Fruit fly (Drosophila melanogaster) whole organism, embryonic: ENCODE results near the gene Nepl18.

Experiments
- Blimp-1 ChIP-seq: fragments of 200-800 bp; sonication (Bioruptor generic); optimal IDR thresholded peaks from 3 replicates; lab custom pipeline; 2018; ENCODE audit warnings: missing biosample characterization, missing genetic modification characterization, mild to moderate bottlenecking, moderate library complexity, missing genetic modification reagents
- CG12299 ChIP-seq: fragments of 200-800 bp; sonication (Bioruptor generic); optimal IDR thresholded peaks from 2 replicates; lab custom pipeline; 2018; ENCODE audit warnings: missing biosample characterization, mild to moderate bottlenecking, missing genetic modification characterization
- CG13287 ChIP-seq: fragments of 200-800 bp; sonication (Bioruptor generic); IDR thresholded peaks from 2 replicates; pipeline ENCODE4 v1.3.6; 2022; ENCODE audit warnings: missing biosample characterization, missing genetic modification characterization; ENCODE audit not compliant: partially characterized antibody
- CG17328 ChIP-seq: fragments of 200-800 bp; sonication (Bioruptor generic); IDR thresholded peaks from 2 replicates; pipeline ENCODE4 v1.3.6; 2022; ENCODE audit warnings: missing biosample characterization, missing genetic modification characterization
- CG17361 ChIP-seq: fragments of 200-800 bp; sonication (Bioruptor generic); IDR thresholded peaks from 3 replicates; pipeline ENCODE4 v1.3.6; 2022; ENCODE audit warnings: missing biosample characterization, missing genetic modification characterization
- CG7928 ChIP-seq: fragments of 200-800 bp; sonication (Bioruptor generic); optimal IDR thresholded peaks from 2 replicates; lab custom pipeline; 2017; ENCODE audit warnings: missing biosample characterization, mild to moderate bottlenecking, missing genetic modification characterization
- Oaz ChIP-seq: fragments of 200-800 bp; sonication (Bioruptor generic); IDR thresholded peaks from 2 replicates; pipeline ENCODE4 v1.3.6; 2022; ENCODE audit warnings: missing biosample characterization, missing genetic modification characterization
- Ssrp ChIP-seq: fragments of 200-800 bp; sonication (Bioruptor generic); optimal IDR thresholded peaks from 2 replicates; lab custom pipeline; 2018; ENCODE audit warnings: missing biosample characterization, mild to moderate bottlenecking, missing genetic modification characterization, moderate library complexity
- ac ChIP-seq: fragments of 200-800 bp; sonication (Bioruptor generic); optimal IDR thresholded peaks from 3 replicates; lab custom pipeline; 2017; ENCODE audit warnings: missing biosample characterization, mild to moderate bottlenecking, missing genetic modification characterization
- crp ChIP-seq, 2 experiments: fragments of 200-800 bp; sonication (Bioruptor generic); optimal IDR thresholded peaks; 2 replicates in 1 of 2; 3 replicates in 1 of 2; lab custom pipeline; 2017; ENCODE audit warnings: missing biosample characterization in 2 of 2, missing genetic modification characterization in 2 of 2, mild to moderate bottlenecking in 1 of 2, moderate library complexity in 1 of 2
- tin ChIP-seq: fragments of 200-800 bp; sonication (Bioruptor generic); optimal IDR thresholded peaks from 3 replicates; lab custom pipeline; 2016; ENCODE audit warnings: missing biosample characterization, missing genetic modification characterization
- usp ChIP-seq: fragments of >200 bp; optimal IDR thresholded peaks from 2 replicates; lab custom pipeline; 2017; ENCODE audit warnings: missing biosample characterization, missing genetic modification characterization

- TF ChIP-seq crp (GFP tag; optimal IDR thresholded peaks at IDR 0.05; lab: Kevin White, UChicago), result no peak
- peak; percentile 18 for TF ChIP-seq tin
- TF ChIP-seq CG12299 (tag; lab: Kevin White, UChicago), result no peak
- 0 out of 2 replicates have a peak, but pooled peaks have one; percentile 8 for TF ChIP-seq CG17328 (GFP tag; lab: Robert Waterston, UW)
- TF ChIP-seq Blimp-1 (GFP tag; lab: Kevin White, UChicago), result peak; percentile 31
- no peak for TF ChIP-seq CG13287 (GFP tag; lab: Robert Waterston, UW)
- peak; percentile 16 for TF ChIP-seq Ssrp
- TF ChIP-seq CG17361 (GFP tag; lab: Robert Waterston, UW), result peak; percentile 59; the same call in 2 of the 3 replicates
- TF ChIP-seq ac, result no peak
- no peak for TF ChIP-seq CG7928 (GFP tag; lab: Kevin White, UChicago)
- TF ChIP-seq usp, result no peak
- TF ChIP-seq Oaz, result no peak
These were observed 23.4 kb upstream of the Nepl18 start for dm6 chr3R:28851966-28852377.
